Fruit fly (Drosophila melanogaster): ENCODE data around the gene CG18249.
A peak's percentile ranks its signal among the peaks of the same experiment; 100 is the strongest.

The CG18249 gene

DNA sequence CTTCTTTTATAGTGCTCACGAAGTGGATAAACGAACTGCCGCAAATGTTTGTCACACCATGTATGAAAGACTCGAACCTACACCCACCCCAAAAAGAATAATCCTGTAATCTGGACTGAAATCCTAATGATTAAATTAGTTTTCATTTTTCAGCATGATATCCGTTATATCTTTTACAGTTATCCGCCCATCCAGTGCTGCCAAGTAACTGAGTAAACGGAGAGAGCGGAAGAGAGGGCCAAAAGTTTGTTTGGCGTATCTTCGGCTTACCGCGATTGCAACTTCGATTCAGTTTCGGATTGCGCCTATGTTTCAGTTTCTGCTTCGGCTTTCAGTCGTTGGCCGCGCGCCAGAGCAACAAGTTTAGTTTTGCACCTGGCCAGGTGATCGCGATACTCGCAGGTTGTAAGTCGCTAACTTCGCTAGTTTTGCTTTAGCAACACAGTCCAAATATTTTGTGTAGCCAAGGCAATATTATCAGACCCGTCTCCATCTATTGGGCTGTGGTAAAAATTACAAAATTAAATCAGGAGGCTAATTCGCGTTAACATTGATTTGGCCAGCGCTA, 30.3 kb downstream of the CG18249 start, which contains the start of gene mtg (continued):
- no peak for TF ChIP-seq CG10631 (GFP tag; optimal IDR thresholded peaks at IDR 0.05)
- no peak for TF ChIP-seq topi (GFP tag; optimal IDR thresholded peaks at IDR 0.05)
- TF ChIP-seq Hr4 (GFP tag; optimal IDR thresholded peaks at IDR 0.05) = no peak
- no peak for TF ChIP-seq CG8632 (GFP tag; optimal IDR thresholded peaks at IDR 0.05)
- TF ChIP-seq OdsH (GFP tag; optimal IDR thresholded peaks at IDR 0.05) = no peak
- TF ChIP-seq dsx (GFP tag; optimal IDR thresholded peaks at IDR 0.05; ENCODE audit: poor library complexity, severe bottlenecking) = no peak
- no peak for TF ChIP-seq CG31627 (GFP tag; optimal IDR thresholded peaks at IDR 0.05)
- TF ChIP-seq svp (GFP tag) = no peak
- no peak for TF ChIP-seq fkh (GFP tag; optimal IDR thresholded peaks at IDR 0.05)
- TF ChIP-seq lz (GFP tag; optimal IDR thresholded peaks at IDR 0.05) = no peak
- no peak for TF ChIP-seq CG6792 (GFP tag; optimal IDR thresholded peaks at IDR 0.05)
- no peak for TF ChIP-seq CG11294 (GFP tag; IDR thresholded peaks at IDR 0.05)

DNA sequence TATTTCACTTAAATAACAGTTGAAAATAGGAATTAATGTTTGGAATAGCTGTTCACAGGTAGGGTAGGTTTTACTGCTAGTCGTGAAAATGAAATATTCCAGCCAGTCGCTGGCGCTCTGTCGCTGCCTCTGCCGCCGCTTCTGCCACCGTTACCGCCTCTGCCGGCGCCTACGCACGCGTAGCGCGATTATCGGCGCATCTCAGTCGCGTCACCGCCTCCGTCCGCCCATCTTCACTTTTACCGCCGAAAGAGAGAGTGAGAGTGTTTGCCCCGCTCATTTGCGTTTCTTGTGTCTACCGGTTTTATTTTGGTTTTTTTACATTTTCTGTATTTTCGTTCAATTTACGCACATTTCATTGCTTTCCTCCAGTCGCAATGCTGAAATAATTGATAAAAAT, 31.6 kb downstream of the CG18249 start:
- TF ChIP-seq CG11294 (GFP tag; IDR thresholded peaks at IDR 0.05) = no peak
- peak; percentile 37 for TF ChIP-seq Eip78C (GFP tag)
- TF ChIP-seq Blimp-1 (GFP tag; optimal IDR thresholded peaks at IDR 0.05) = peak; percentile 91
- 0 out of 3 replicates have a peak, but pooled peaks have one; percentile 22 for TF ChIP-seq CG6163 (GFP tag; IDR thresholded peaks at IDR 0.05)

- no peak for TF ChIP-seq CG15336 (GFP tag; IDR thresholded peaks at IDR 0.05)
- TF ChIP-seq eg (GFP tag; IDR thresholded peaks at IDR 0.05) = no peak
- no peak for TF ChIP-seq fkh (GFP tag; optimal IDR thresholded peaks at IDR 0.05)
- TF ChIP-seq Eip75B (GFP tag; optimal IDR thresholded peaks at IDR 0.05) = no peak
- TF ChIP-seq ss (GFP tag; optimal IDR thresholded peaks at IDR 0.05) = no peak
- no peak for TF ChIP-seq CG7368 (GFP tag; optimal IDR thresholded peaks at IDR 0.05)
- no peak for TF ChIP-seq acj6 (GFP tag; optimal IDR thresholded peaks at IDR 0.05)
- no peak for TF ChIP-seq Blimp-1 (GFP tag; optimal IDR thresholded peaks at IDR 0.05)
- TF ChIP-seq Ets21C (GFP tag; optimal IDR thresholded peaks at IDR 0.05) = no peak
- TF ChIP-seq CG8632 (GFP tag; optimal IDR thresholded peaks at IDR 0.05) = no peak
- no peak for TF ChIP-seq Hr39 (GFP tag; optimal IDR thresholded peaks at IDR 0.05)
- TF ChIP-seq pdm3 (GFP tag; optimal IDR thresholded peaks at IDR 0.05) = no peak
- TF ChIP-seq CG6792 (GFP tag; optimal IDR thresholded peaks at IDR 0.05) = no peak
- no peak for TF ChIP-seq CG1621 (tag; optimal IDR thresholded peaks at IDR 0.05)
- no peak for TF ChIP-seq CG10631 (GFP tag; optimal IDR thresholded peaks at IDR 0.05)
- no peak for TF ChIP-seq topi (GFP tag; optimal IDR thresholded peaks at IDR 0.05)
Measured at dm6 chr3R:8254347-8254746, 34.4 kb downstream of the CG18249 start.

DNA sequence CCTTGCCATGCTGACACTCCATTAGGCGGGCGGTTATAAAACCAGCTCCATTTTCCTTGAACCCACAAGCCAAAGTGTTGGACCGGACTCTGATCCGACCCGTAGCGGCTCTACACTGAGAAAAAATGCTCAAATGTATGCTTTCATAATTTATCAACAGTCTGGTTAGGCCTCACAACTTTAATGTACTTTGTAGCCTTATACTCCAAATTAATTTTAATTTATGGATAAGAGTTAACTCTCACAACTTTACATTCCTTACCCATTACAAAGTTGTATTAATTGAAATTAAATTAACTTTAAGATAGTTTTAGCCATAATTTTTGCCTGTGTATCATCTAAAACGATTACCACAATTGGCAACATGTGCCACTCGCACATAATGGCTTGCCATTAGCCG, 36.1 kb downstream of the CG18249 start:
- TF ChIP-seq Smox (GFP tag; optimal IDR thresholded peaks at IDR 0.05) (no peak), CG6276 (GFP tag; optimal IDR thresholded peaks at IDR 0.05) (peak; percentile 71), pdm3 (GFP tag; optimal IDR thresholded peaks at IDR 0.05) (peak; percentile 40), Gug (GFP tag; IDR thresholded peaks at IDR 0.05) (peak; percentile 45; the same call in 1 of the 2 replicates), lz (GFP tag; optimal IDR thresholded peaks at IDR 0.05) (no peak), CG4318 (GFP tag; optimal IDR thresholded peaks at IDR 0.05) (peak; percentile 58), Hr39 (GFP tag; optimal IDR thresholded peaks at IDR 0.05) (no peak), CG8632 (GFP tag; optimal IDR thresholded peaks at IDR 0.05) (no peak), CG16779 (tag; optimal IDR thresholded peaks at IDR 0.05) (no peak), Lpt (GFP tag; optimal IDR thresholded peaks at IDR 0.05) (peak; percentile 58), CG6163 (GFP tag; IDR thresholded peaks at IDR 0.05) (no peak), CG32006 (GFP tag; optimal IDR thresholded peaks at IDR 0.05) (peak; percentile 77), CG11294 (GFP tag; IDR thresholded peaks at IDR 0.05) (peak; percentile 20; the same call in 1 of the 2 replicates), Met (GFP tag; optimal IDR thresholded peaks at IDR 0.05) (no peak), fd85E (GFP tag; optimal IDR thresholded peaks at IDR 0.05) (no peak), Hr4 (GFP tag; optimal IDR thresholded peaks at IDR 0.05) (peak; percentile 73), dac (GFP tag; optimal IDR thresholded peaks at IDR 0.05) (peak; percentile 37), fd59A (GFP tag; optimal IDR thresholded peaks at IDR 0.05) (no peak), CG7368 (GFP tag; optimal IDR thresholded peaks at IDR 0.05) (no peak), CG9139 (GFP tag; optimal IDR thresholded peaks at IDR 0.05) (no peak), salr (GFP tag; optimal IDR thresholded peaks at IDR 0.05) (peak in 1 of 2 experiments; percentile 30), Eip78C (GFP tag) (peak; percentile 70), CG15336 (GFP tag; IDR thresholded peaks at IDR 0.05) (peak; percentile 86), OdsH (GFP tag; optimal IDR thresholded peaks at IDR 0.05) (peak; percentile 39), cyc (GFP tag; optimal IDR thresholded peaks at IDR 0.05) (no peak), esn (GFP tag; optimal IDR thresholded peaks at IDR 0.05) (no peak), CG8119 (GFP tag; IDR thresholded peaks at IDR 0.05) (peak; percentile 84), vri (GFP tag; optimal IDR thresholded peaks at IDR 0.05) (no peak)

All from whole organism, prepupa.